Worm (Caenorhabditis elegans) whole organism, L4/young adult: ENCODE results near the gene C34F6.10.

Experiments
- dao-5 ChIP-seq: sonication (generic microtip); optimal IDR thresholded peaks from 2 replicates; lab custom pipeline; 2016; ENCODE audit warnings: missing genotype, missing genetic modification characterization, moderate library complexity, missing compliant biosample characterization
- him-1 ChIP-seq: sonication (generic microtip); optimal IDR thresholded peaks from 2 replicates; lab custom pipeline; 2016; ENCODE audit warnings: missing genotype, missing genetic modification reagents, missing genetic modification characterization, missing compliant biosample characterization

DNA sequence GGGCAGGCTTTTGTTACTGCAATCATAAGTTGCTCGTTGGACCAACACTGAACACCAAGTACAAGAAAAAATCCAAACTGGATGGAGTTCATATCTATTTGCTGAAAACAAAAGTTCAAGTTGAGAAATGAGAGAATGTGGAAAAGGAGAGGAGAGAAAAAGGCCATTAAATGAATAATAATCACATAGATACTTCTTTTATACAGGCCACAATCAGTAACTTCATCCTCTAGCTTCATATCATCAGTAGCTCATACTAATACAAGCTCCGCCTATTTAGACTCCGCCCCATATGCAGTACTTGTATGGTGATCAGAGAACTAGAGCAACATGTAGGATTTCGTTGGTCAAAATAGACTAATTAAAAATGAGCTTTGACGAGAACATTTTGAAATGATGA, 38.8 kb upstream of the C34F6.10 start, which contains the start of gene F38B2.2:
- TF ChIP-seq him-1 (tag; lab: Kevin White, UChicago): no peak
- TF ChIP-seq dao-5: no peak
